Worm (Caenorhabditis elegans) whole organism, early embryonic: ENCODE results near the gene F11G11.4.

ENCODE experiments used
- ama-1 ChIP-seq: fragments of 150-350 bp; optimal IDR thresholded peaks from 2 replicates; lab custom pipeline; 2014
- ceh-13 ChIP-seq: fragments of 200-800 bp; sonication (Bioruptor generic); optimal IDR thresholded peaks from 2 replicates; lab custom pipeline; 2018; ENCODE audit warnings: mild to moderate bottlenecking, missing genetic modification characterization, missing compliant biosample characterization
- flt-1 ChIP-seq: fragments of 200-800 bp; sonication (Bioruptor generic); IDR thresholded peaks from 2 replicates; pipeline ENCODE4 v1.3.6; 2022; ENCODE audit warnings: missing genetic modification characterization, missing compliant biosample characterization

ce11 chrII:4908160-4908559 is 47.8 kb downstream of the F11G11.4 start:
- TF ChIP-seq ceh-13 (GFP tag; lab: Kevin White, UChicago) (no peak), flt-1 (no peak), ama-1 (no peak)
